Fruit fly (Drosophila melanogaster) whole organism, pupa: ENCODE results near the gene Cpr65Eb.

Experiments
- CG12605 ChIP-seq: fragments of 200-800 bp; sonication (Bioruptor generic); IDR thresholded peaks from 2 replicates; pipeline ENCODE4 v1.3.6; 2022; ENCODE audit warnings: missing biosample characterization, missing genetic modification characterization
- CG32121 ChIP-seq: fragments of 200-800 bp; sonication (Bioruptor generic); IDR thresholded peaks from 2 replicates; pipeline ENCODE4 v1.3.6; 2022; ENCODE audit warnings: missing biosample characterization, missing genetic modification characterization
- EcR ChIP-seq: fragments of 200-800 bp; sonication (Bioruptor generic); optimal IDR thresholded peaks from 3 replicates; lab custom pipeline; 2019; ENCODE audit warnings: missing biosample characterization, missing genetic modification characterization, mild to moderate bottlenecking, moderate library complexity, missing genetic modification reagents
- Ets98B ChIP-seq: fragments of 200-800 bp; sonication (Bioruptor generic); IDR thresholded peaks from 2 replicates; pipeline ENCODE4 v1.3.6; 2022; ENCODE audit warnings: missing biosample characterization, missing genetic modification characterization

DNA sequence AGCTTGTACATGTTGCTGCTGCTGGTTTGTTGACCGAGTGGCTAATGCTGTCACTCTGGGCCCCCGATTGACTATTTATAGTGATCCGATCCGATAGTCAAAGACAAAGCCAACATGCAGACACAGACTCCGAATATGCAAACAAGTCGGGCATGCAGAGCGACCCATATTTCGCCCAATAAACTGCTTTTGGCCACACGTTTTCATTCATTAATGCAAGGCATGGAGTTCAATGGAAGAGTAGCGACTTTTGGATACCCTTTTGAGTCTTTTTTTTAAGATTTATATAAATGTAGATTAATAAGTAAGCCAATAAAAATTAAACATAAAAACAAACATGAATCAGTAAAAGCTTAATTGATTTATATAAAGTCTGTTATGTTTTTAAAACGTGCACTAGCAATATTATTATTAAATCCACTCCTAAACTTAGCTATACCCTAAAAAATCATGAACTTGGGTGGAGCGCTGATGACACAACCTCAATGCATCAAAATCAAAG is 2.0 kb downstream of the Cpr65Eb start, which contains the start of gene Cpr65Ea:
- no peak for TF ChIP-seq CG12605 (GFP tag; lab: Robert Waterston, UW)
- TF ChIP-seq EcR (GFP tag; lab: Kevin White, UChicago), result no peak
- TF ChIP-seq CG32121 (GFP tag; lab: Robert Waterston, UW), result no peak
- TF ChIP-seq Ets98B, result no peak
